Fruit fly (Drosophila melanogaster) whole organism, prepupa: ENCODE data around the gene Obp73a.

Experiments used
- Blimp-1 ChIP-seq: fragments of 200-800 bp; sonication (Bioruptor generic); optimal IDR thresholded peaks from 3 replicates; lab custom pipeline; 2017; ENCODE audit warnings: missing biosample characterization, missing genetic modification characterization, mild to moderate bottlenecking, moderate library complexity, missing genetic modification reagents
- CG10669 ChIP-seq: fragments of 200-800 bp; sonication (Bioruptor generic); optimal IDR thresholded peaks from 3 replicates; lab custom pipeline; 2018; ENCODE audit warnings: missing biosample characterization, mild to moderate bottlenecking, missing genetic modification characterization, moderate library complexity
- CG11294 ChIP-seq: fragments of 200-800 bp; sonication (Bioruptor generic); IDR thresholded peaks from 2 replicates; pipeline ENCODE4 v1.3.6; 2022; ENCODE audit warnings: missing biosample characterization, missing genetic modification characterization
- CG11762 ChIP-seq: fragments of 200-800 bp; sonication (Bioruptor generic); optimal IDR thresholded peaks from 3 replicates; lab custom pipeline; 2016; ENCODE audit warnings: missing biosample characterization, missing genetic modification characterization; ENCODE audit not compliant: insufficient read depth
- CG11902 ChIP-seq: fragments of 200-800 bp; sonication (Bioruptor generic); optimal IDR thresholded peaks from 3 replicates; lab custom pipeline; 2016; ENCODE audit warnings: missing biosample characterization, missing genetic modification characterization
- CG15336 ChIP-seq: fragments of 200-800 bp; sonication (Bioruptor generic); IDR thresholded peaks from 2 replicates; pipeline ENCODE4 v1.3.6; 2022; ENCODE audit warnings: missing biosample characterization, missing genetic modification characterization
- CG16779 ChIP-seq: fragments of 200-800 bp; sonication (Bioruptor generic); optimal IDR thresholded peaks from 3 replicates; lab custom pipeline; 2017; ENCODE audit warnings: missing biosample characterization, mild to moderate bottlenecking, missing genetic modification characterization
- CG3032 ChIP-seq: fragments of 200-800 bp; optimal IDR thresholded peaks from 2 replicates; lab custom pipeline; 2019; ENCODE audit warnings: missing biosample characterization, mild to moderate bottlenecking, missing genetic modification characterization, moderate library complexity
- CG31627 ChIP-seq: fragments of 200-800 bp; sonication (Bioruptor generic); optimal IDR thresholded peaks from 3 replicates; lab custom pipeline; 2016; ENCODE audit warnings: missing biosample characterization, missing genetic modification characterization
- CG34406 ChIP-seq: fragments of 200-800 bp; sonication (Bioruptor generic); optimal IDR thresholded peaks from 3 replicates; lab custom pipeline; 2016; ENCODE audit warnings: missing biosample characterization, missing genetic modification characterization
- CG3919 ChIP-seq: fragments of 200-800 bp; sonication (Bioruptor generic); optimal IDR thresholded peaks from 3 replicates; lab custom pipeline; 2016; ENCODE audit warnings: missing biosample characterization, missing genetic modification characterization
- CG4318 ChIP-seq: fragments of 200-800 bp; sonication (Bioruptor generic); optimal IDR thresholded peaks from 3 replicates; lab custom pipeline; 2017; ENCODE audit warnings: missing biosample characterization, mild to moderate bottlenecking, missing genetic modification characterization
- CG6163 ChIP-seq: fragments of 200-800 bp; sonication (Bioruptor generic); IDR thresholded peaks from 3 replicates; pipeline ENCODE4 v1.3.6; 2022; ENCODE audit warnings: missing biosample characterization, missing genetic modification characterization
- CG6276 ChIP-seq: fragments of 200-800 bp; sonication (Bioruptor generic); optimal IDR thresholded peaks from 2 replicates; lab custom pipeline; 2017; ENCODE audit warnings: missing biosample characterization, mild to moderate bottlenecking, missing genetic modification characterization
- CG6792 ChIP-seq: fragments of 200-800 bp; sonication (Bioruptor generic); optimal IDR thresholded peaks from 3 replicates; lab custom pipeline; 2016; ENCODE audit warnings: missing biosample characterization, missing genetic modification characterization
- CG6808 ChIP-seq: fragments of 200-800 bp; sonication (Bioruptor generic); optimal IDR thresholded peaks from 3 replicates; lab custom pipeline; 2017; ENCODE audit warnings: missing biosample characterization, missing genetic modification characterization, mild to moderate bottlenecking, moderate library complexity, missing genetic modification reagents
- CG6854 ChIP-seq: fragments of 200-800 bp; sonication (Bioruptor generic); optimal IDR thresholded peaks from 2 replicates; lab custom pipeline; 2017; ENCODE audit warnings: missing biosample characterization, mild to moderate bottlenecking, missing genetic modification characterization
- CG7368 ChIP-seq: fragments of 200-800 bp; sonication (Bioruptor generic); optimal IDR thresholded peaks from 3 replicates; lab custom pipeline; 2016; ENCODE audit warnings: missing biosample characterization, missing genetic modification characterization
- CG8119 ChIP-seq: fragments of 200-800 bp; sonication (Bioruptor generic); IDR thresholded peaks from 3 replicates; pipeline ENCODE4 v1.3.6; 2022; ENCODE audit warnings: missing biosample characterization, missing genetic modification characterization
- CG8319 ChIP-seq: fragments of 200-800 bp; sonication (Bioruptor generic); optimal IDR thresholded peaks from 3 replicates; lab custom pipeline; 2016; ENCODE audit warnings: missing biosample characterization, missing genetic modification characterization
- CG8632 ChIP-seq: fragments of 200-800 bp; sonication (Bioruptor generic); optimal IDR thresholded peaks from 3 replicates; lab custom pipeline; 2016; ENCODE audit warnings: missing biosample characterization, missing genetic modification characterization
- CG9139 ChIP-seq: fragments of 200-800 bp; sonication (Bioruptor generic); optimal IDR thresholded peaks from 3 replicates; lab custom pipeline; 2017; ENCODE audit warnings: missing biosample characterization, mild to moderate bottlenecking, missing genetic modification characterization
- Eip78C ChIP-seq: fragments of 200-800 bp; sonication (Bioruptor generic); peaks from one replicate; lab custom pipeline; 2016; ENCODE audit warnings: missing biosample characterization, missing genetic modification characterization
- Eip93F ChIP-seq: fragments of 200-800 bp; sonication (Bioruptor generic); optimal IDR thresholded peaks from 2 replicates; lab custom pipeline; 2016; ENCODE audit warnings: missing biosample characterization, mild to moderate bottlenecking, missing genetic modification characterization
- Ets21C ChIP-seq: fragments of 200-800 bp; sonication (Bioruptor generic); optimal IDR thresholded peaks from 3 replicates; lab custom pipeline; 2016; ENCODE audit warnings: missing biosample characterization, missing genetic modification characterization
- Gug ChIP-seq: fragments of 200-800 bp; sonication (Bioruptor generic); IDR thresholded peaks from 2 replicates; pipeline ENCODE4 v1.3.6; 2022; ENCODE audit warnings: missing biosample characterization, missing genetic modification characterization
- Hr38 ChIP-seq: sonication (Bioruptor generic); optimal IDR thresholded peaks from 2 replicates; lab custom pipeline; 2016; ENCODE audit warnings: missing biosample characterization, missing genetic modification characterization
- Hr4 ChIP-seq: fragments of 200-800 bp; sonication (Bioruptor generic); optimal IDR thresholded peaks from 3 replicates; lab custom pipeline; 2016; ENCODE audit warnings: missing biosample characterization, missing genetic modification characterization
- Lpt ChIP-seq: fragments of 200-800 bp; sonication (Bioruptor generic); optimal IDR thresholded peaks from 3 replicates; lab custom pipeline; 2016; ENCODE audit warnings: missing biosample characterization, missing genetic modification characterization
- Met ChIP-seq: fragments of 200-800 bp; sonication (Bioruptor generic); optimal IDR thresholded peaks from 3 replicates; lab custom pipeline; 2016; ENCODE audit warnings: missing biosample characterization, missing genetic modification characterization
- Smox ChIP-seq: fragments of 200-800 bp; sonication (Bioruptor generic); optimal IDR thresholded peaks from 3 replicates; lab custom pipeline; 2016; ENCODE audit warnings: missing biosample characterization, missing genetic modification characterization
- Sox14 ChIP-seq: fragments of 200-800 bp; sonication (Bioruptor generic); optimal IDR thresholded peaks from 3 replicates; lab custom pipeline; 2016; ENCODE audit warnings: missing biosample characterization, missing genetic modification characterization
- Sox15 ChIP-seq: fragments of 200-800 bp; sonication (Bioruptor generic); optimal IDR thresholded peaks from 3 replicates; lab custom pipeline; 2016; ENCODE audit warnings: missing biosample characterization, missing genetic modification characterization
- achi ChIP-seq: fragments of 200-800 bp; sonication (Bioruptor generic); optimal IDR thresholded peaks from 3 replicates; lab custom pipeline; 2016; ENCODE audit warnings: missing biosample characterization, missing genetic modification characterization
- cyc ChIP-seq: fragments of 200-800 bp; sonication (Bioruptor generic); optimal IDR thresholded peaks from 3 replicates; lab custom pipeline; 2016; ENCODE audit warnings: missing biosample characterization, missing genetic modification characterization
- dsx ChIP-seq: fragments of 200-800 bp; optimal IDR thresholded peaks from 3 replicates; lab custom pipeline; 2019; ENCODE audit warnings: missing biosample characterization, mild to moderate bottlenecking, missing genetic modification characterization, moderate library complexity; ENCODE audit not compliant: poor library complexity, severe bottlenecking
- eg ChIP-seq: fragments of 200-800 bp; sonication (Bioruptor generic); IDR thresholded peaks from 3 replicates; pipeline ENCODE4 v1.3.6; 2022; ENCODE audit warnings: missing biosample characterization, missing genetic modification characterization
- esn ChIP-seq: fragments of 200-800 bp; sonication (Bioruptor generic); optimal IDR thresholded peaks from 2 replicates; lab custom pipeline; 2016; ENCODE audit warnings: missing biosample characterization, mild to moderate bottlenecking, missing genetic modification characterization, moderate library complexity
- fd85E ChIP-seq: fragments of 200-800 bp; sonication (Bioruptor generic); optimal IDR thresholded peaks from 3 replicates; lab custom pipeline; 2016; ENCODE audit warnings: missing biosample characterization, missing genetic modification characterization
- fkh ChIP-seq: fragments of 200-800 bp; sonication (Bioruptor generic); optimal IDR thresholded peaks from 3 replicates; lab custom pipeline; 2017; ENCODE audit warnings: missing biosample characterization, mild to moderate bottlenecking, missing genetic modification characterization, moderate library complexity
- lz ChIP-seq: fragments of 200-800 bp; sonication (Bioruptor generic); optimal IDR thresholded peaks from 3 replicates; lab custom pipeline; 2016; ENCODE audit warnings: missing biosample characterization, missing genetic modification characterization
- salr ChIP-seq, 2 experiments: fragments of 200-800 bp; sonication (Bioruptor generic); optimal IDR thresholded peaks; 3 replicates each; lab custom pipeline; 2016 to 2018; ENCODE audit warnings: missing biosample characterization in 2 of 2, missing genetic modification characterization in 2 of 2, mild to moderate bottlenecking in 1 of 2
- ss ChIP-seq, 2 experiments: fragments of 200-800 bp; sonication (Bioruptor generic); optimal IDR thresholded peaks; 2 replicates in 1 of 2; 3 replicates in 1 of 2; lab custom pipeline; 2017 to 2018; ENCODE audit warnings: mild to moderate bottlenecking in 2 of 2, missing biosample characterization in 2 of 2, missing genetic modification characterization in 2 of 2, moderate library complexity in 1 of 2
- svp ChIP-seq: fragments of 200-800 bp; sonication (Bioruptor generic); peaks from one replicate; lab custom pipeline; 2016; ENCODE audit warnings: missing biosample characterization, missing genetic modification characterization
- vri ChIP-seq: fragments of 200-800 bp; sonication (Bioruptor generic); optimal IDR thresholded peaks from 3 replicates; lab custom pipeline; 2016; ENCODE audit warnings: missing biosample characterization, mild to moderate bottlenecking, missing genetic modification characterization

Obp73a gene

DNA sequence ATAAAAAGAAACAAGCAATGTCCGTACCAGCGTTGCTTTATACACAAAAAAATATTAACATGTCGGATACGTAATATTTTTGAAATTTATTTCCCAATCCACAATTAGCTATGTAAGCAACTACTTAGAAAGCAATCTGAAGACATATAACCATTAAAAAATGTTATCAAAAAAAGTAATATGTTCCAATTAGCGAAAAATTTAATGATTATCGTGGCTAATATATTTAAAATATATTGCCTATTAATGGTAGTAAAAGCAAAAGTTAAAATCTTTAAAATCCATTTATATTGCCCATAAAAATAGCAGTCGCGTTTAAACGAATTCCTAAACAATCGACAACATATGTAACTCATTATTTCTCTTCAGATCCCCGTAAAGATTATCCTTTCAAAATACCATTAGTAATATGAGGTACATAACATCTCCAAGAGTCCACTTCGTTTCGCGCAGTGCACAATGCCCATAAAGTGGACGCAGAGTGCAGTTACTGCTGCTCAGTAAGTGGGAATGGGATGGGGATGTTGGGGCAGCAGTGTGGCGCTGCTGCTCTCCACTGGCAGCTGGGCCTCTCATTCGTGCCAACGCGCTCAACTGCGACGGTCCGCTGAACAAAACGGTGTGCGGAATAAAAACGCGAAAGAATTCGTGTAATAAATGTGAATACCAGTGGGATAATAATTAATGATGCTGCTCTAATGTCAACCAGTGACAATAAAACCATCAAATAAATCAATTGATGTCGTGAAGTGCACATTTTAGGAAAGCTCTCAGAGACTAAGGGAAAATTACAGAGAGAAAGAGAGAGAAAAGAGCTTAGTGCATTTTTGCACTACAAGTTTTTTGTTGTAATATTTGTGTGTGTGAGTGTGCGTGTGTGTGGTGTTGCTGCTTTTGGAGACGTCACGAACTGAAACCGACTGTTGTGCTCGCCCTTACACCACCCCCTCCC is 42.2 kb downstream of the Obp73a start (continued):
- TF ChIP-seq Lpt (peak; percentile 64), CG4318 (GFP tag; lab: Kevin White, UChicago) (peak; percentile 86), Hr4 (GFP tag; lab: Kevin White, UChicago) (peak; percentile 84), CG11902 (GFP tag; lab: Kevin White, UChicago) (peak; percentile 57), eg (GFP tag; lab: Robert Waterston, UW) (peak; percentile 84), svp (peak; percentile 93), Eip78C (GFP tag; lab: Kevin White, UChicago) (peak; percentile 97), CG6163 (GFP tag; lab: Robert Waterston, UW) (peak; percentile 80), cyc (peak; percentile 64), Blimp-1 (peak; percentile 61), CG31627 (GFP tag; lab: Kevin White, UChicago) (peak; percentile 70), CG8119 (GFP tag; lab: Robert Waterston, UW) (peak; percentile 69; the same call in 2 of the 3 replicates), Sox15 (peak; percentile 70), CG7368 (GFP tag; lab: Kevin White, UChicago) (peak; percentile 62), Hr38 (GFP tag; lab: Kevin White, UChicago) (no peak), dsx (GFP tag; lab: Kevin White, UChicago) (peak; percentile 52), vri (no peak), Met (GFP tag; lab: Kevin White, UChicago) (peak; percentile 81), Ets21C (GFP tag; lab: Kevin White, UChicago) (peak; percentile 16), Gug (GFP tag; lab: Robert Waterston, UW) (peak; percentile 68), CG11762 (peak; percentile 57), CG8319 (GFP tag; lab: Kevin White, UChicago) (peak; percentile 26), ss (GFP tag; optimal IDR thresholded peaks at IDR 0.05; lab: Kevin White, UChicago) (peak; percentile 63 to 71), CG15336 (peak; percentile 60), CG3919 (GFP tag; lab: Kevin White, UChicago) (peak; percentile 83), lz (peak; percentile 83), CG16779 (tag; lab: Kevin White, UChicago) (peak; percentile 31), achi (GFP tag; lab: Kevin White, UChicago) (peak; percentile 78), CG6854 (GFP tag; lab: Kevin White, UChicago) (peak; percentile 41), CG11294 (GFP tag; lab: Robert Waterston, UW) (peak; percentile 75), CG6792 (GFP tag; lab: Kevin White, UChicago) (peak; percentile 59), CG3032 (tag; lab: Kevin White, UChicago) (peak; percentile 70)
- TF ChIP-seq, all 60 proteins: peak for 56

DNA sequence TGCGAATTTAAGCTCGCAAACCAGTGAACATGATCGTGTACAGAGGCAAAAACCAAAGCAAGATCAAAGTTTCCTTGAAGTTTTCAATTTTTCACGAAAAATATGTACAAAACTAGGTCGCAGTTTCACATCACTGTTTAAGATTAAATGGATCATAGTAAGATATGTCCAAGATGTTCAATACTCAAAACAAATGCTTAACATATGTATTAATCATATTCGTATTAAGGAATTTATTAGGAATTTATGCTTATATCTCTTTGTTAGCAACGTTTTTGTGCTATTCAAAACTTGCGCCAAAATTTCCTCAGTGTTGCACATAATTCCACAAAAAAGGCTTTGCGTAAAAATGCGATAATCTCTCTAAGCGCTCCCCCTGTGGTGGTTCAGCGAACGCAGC is 43.2 kb downstream of the Obp73a start:
- TF ChIP-seq Eip93F (no peak), Smox (GFP tag; lab: Kevin White, UChicago) (no peak), CG9139 (GFP tag; lab: Kevin White, UChicago) (no peak), CG11762 (no peak), CG11294 (GFP tag; lab: Robert Waterston, UW) (no peak), fkh (GFP tag; lab: Kevin White, UChicago) (no peak), eg (GFP tag; lab: Robert Waterston, UW) (peak; percentile 41; the same call in 1 of the 3 replicates), svp (no peak), CG6276 (GFP tag; lab: Kevin White, UChicago) (peak; percentile 41), cyc (no peak), CG15336 (peak; percentile 18; the same call in 1 of the 2 replicates), esn (GFP tag; lab: Kevin White, UChicago) (no peak), CG6808 (GFP tag; lab: Kevin White, UChicago) (peak; percentile 2), Sox14 (GFP tag; lab: Kevin White, UChicago) (no peak), Hr38 (GFP tag; lab: Kevin White, UChicago) (no peak), Gug (GFP tag; lab: Robert Waterston, UW) (no peak), CG10669 (GFP tag; lab: Kevin White, UChicago) (peak; percentile 21), CG11902 (GFP tag; lab: Kevin White, UChicago) (no peak), CG8319 (GFP tag; lab: Kevin White, UChicago) (no peak), fd85E (GFP tag; lab: Kevin White, UChicago) (no peak), achi (GFP tag; lab: Kevin White, UChicago) (no peak), CG6854 (GFP tag; lab: Kevin White, UChicago) (no peak), salr (GFP tag; optimal IDR thresholded peaks at IDR 0.05; lab: Kevin White, UChicago) (no peak), CG6163 (GFP tag; lab: Robert Waterston, UW) (no peak), CG6792 (GFP tag; lab: Kevin White, UChicago) (no peak), CG8632 (GFP tag; lab: Kevin White, UChicago) (no peak), Ets21C (GFP tag; lab: Kevin White, UChicago) (no peak), CG4318 (GFP tag; lab: Kevin White, UChicago) (no peak), CG34406 (GFP tag; lab: Kevin White, UChicago) (no peak), dsx (GFP tag; lab: Kevin White, UChicago) (no peak), Blimp-1 (no peak), CG3919 (GFP tag; lab: Kevin White, UChicago) (peak; percentile 21), ss (GFP tag; optimal IDR thresholded peaks at IDR 0.05; lab: Kevin White, UChicago) (no peak)
